Fruit fly (Drosophila melanogaster) whole organism, prepupa: ENCODE measurements around the gene CG6867.

ENCODE experiments used
- Blimp-1 ChIP-seq: fragments of 200-800 bp; sonication (Bioruptor generic); optimal IDR thresholded peaks from 3 replicates; lab custom pipeline; 2017; ENCODE audit warnings: missing biosample characterization, missing genetic modification characterization, mild to moderate bottlenecking, moderate library complexity, missing genetic modification reagents
- CG10631 ChIP-seq: fragments of 200-800 bp; sonication (Bioruptor generic); optimal IDR thresholded peaks from 2 replicates; lab custom pipeline; 2016; ENCODE audit warnings: missing biosample characterization, missing genetic modification characterization
- CG10669 ChIP-seq: fragments of 200-800 bp; sonication (Bioruptor generic); optimal IDR thresholded peaks from 3 replicates; lab custom pipeline; 2018; ENCODE audit warnings: missing biosample characterization, mild to moderate bottlenecking, missing genetic modification characterization, moderate library complexity
- CG16779 ChIP-seq: fragments of 200-800 bp; sonication (Bioruptor generic); optimal IDR thresholded peaks from 3 replicates; lab custom pipeline; 2017; ENCODE audit warnings: missing biosample characterization, mild to moderate bottlenecking, missing genetic modification characterization
- Hr39 ChIP-seq: fragments of 200-800 bp; sonication (Bioruptor generic); optimal IDR thresholded peaks from 2 replicates; lab custom pipeline; 2016; ENCODE audit warnings: missing biosample characterization, missing genetic modification characterization
- Lpt ChIP-seq: fragments of 200-800 bp; sonication (Bioruptor generic); optimal IDR thresholded peaks from 3 replicates; lab custom pipeline; 2016; ENCODE audit warnings: missing biosample characterization, missing genetic modification characterization
- OdsH ChIP-seq: fragments of 200-800 bp; sonication (Bioruptor generic); optimal IDR thresholded peaks from 3 replicates; lab custom pipeline; 2016; ENCODE audit warnings: missing biosample characterization, missing genetic modification characterization
- Sox102F ChIP-seq: fragments of 200-800 bp; sonication (Bioruptor generic); optimal IDR thresholded peaks from 2 replicates; lab custom pipeline; 2016; ENCODE audit warnings: missing biosample characterization, mild to moderate bottlenecking, missing genetic modification characterization
- achi ChIP-seq: fragments of 200-800 bp; sonication (Bioruptor generic); optimal IDR thresholded peaks from 3 replicates; lab custom pipeline; 2016; ENCODE audit warnings: missing biosample characterization, missing genetic modification characterization

- TF ChIP-seq Hr39 (GFP tag; lab: Kevin White, UChicago), result no peak
- TF ChIP-seq CG10669 (GFP tag; lab: Kevin White, UChicago), result no peak
- no peak for TF ChIP-seq Sox102F
- TF ChIP-seq Lpt (GFP tag; lab: Kevin White, UChicago), result peak; percentile 7
- no peak for TF ChIP-seq Blimp-1 (GFP tag; lab: Kevin White, UChicago)
- no peak for TF ChIP-seq CG10631 (GFP tag; lab: Kevin White, UChicago)
- TF ChIP-seq achi, result no peak
- no peak for TF ChIP-seq OdsH (GFP tag; lab: Kevin White, UChicago)
- TF ChIP-seq CG16779 (tag; lab: Kevin White, UChicago), result no peak
These were observed 33.5 kb downstream of the CG6867 start for dm6 chrX:18057202-18057601.
